Fruit fly (Drosophila melanogaster): ENCODE data around the gene CG15522.

Gene CG15522

dm6 chr3R:29926955-29927354 is at the start of gene CG15522:
Gene CG15522, plus strand, starts transcription at chr3R:29927255.
- TF ChIP-seq Snoo (tag; optimal IDR thresholded peaks at IDR 0.05) (no peak), EcR (GFP tag; optimal IDR thresholded peaks at IDR 0.05) (no peak), CG15710 (tag; optimal IDR thresholded peaks at IDR 0.05) (no peak), CG14655 (GFP tag; optimal IDR thresholded peaks at IDR 0.05) (no peak), fd96Ca (GFP tag; IDR thresholded peaks at IDR 0.05) (no peak), Pif1B (GFP tag; optimal IDR thresholded peaks at IDR 0.05) (no peak), Ets98B (GFP tag; IDR thresholded peaks at IDR 0.05) (no peak), CG32121 (GFP tag; IDR thresholded peaks at IDR 0.05) (no peak), Pif1A (GFP tag; optimal IDR thresholded peaks at IDR 0.05) (no peak), CG13204 (GFP tag; optimal IDR thresholded peaks at IDR 0.05) (no peak), rn (GFP tag; IDR thresholded peaks at IDR 0.05) (no peak), CG9948 (tag; optimal IDR thresholded peaks at IDR 0.05) (no peak), gl (tag; optimal IDR thresholded peaks at IDR 0.05) (no peak), D1 (tag; optimal IDR thresholded peaks at IDR 0.05) (no peak), CG17806 (tag; optimal IDR thresholded peaks at IDR 0.05) (no peak), CG12605 (GFP tag; IDR thresholded peaks at IDR 0.05) (no peak), CG34367 (tag; optimal IDR thresholded peaks at IDR 0.05) (no peak)

dm6 chr3R:29880306-29880705 is 46.7 kb upstream of the CG15522 start:
- TF ChIP-seq CG12605 (GFP tag; IDR thresholded peaks at IDR 0.05) (no peak), CG32121 (GFP tag; IDR thresholded peaks at IDR 0.05) (no peak), D1 (tag; optimal IDR thresholded peaks at IDR 0.05) (no peak), CG13204 (GFP tag; optimal IDR thresholded peaks at IDR 0.05) (no peak), Pif1A (GFP tag; optimal IDR thresholded peaks at IDR 0.05) (no peak), CG10348 (GFP tag; IDR thresholded peaks at IDR 0.05) (no peak), Ets98B (GFP tag; IDR thresholded peaks at IDR 0.05) (no peak), CG15710 (tag; optimal IDR thresholded peaks at IDR 0.05) (no peak), CG34367 (tag; optimal IDR thresholded peaks at IDR 0.05) (no peak), Pif1B (GFP tag; optimal IDR thresholded peaks at IDR 0.05) (no peak), CG9948 (tag; optimal IDR thresholded peaks at IDR 0.05) (no peak), Snoo (tag; optimal IDR thresholded peaks at IDR 0.05) (no peak), CG17806 (tag; optimal IDR thresholded peaks at IDR 0.05) (no peak), EcR (GFP tag; optimal IDR thresholded peaks at IDR 0.05) (no peak), rn (GFP tag; IDR thresholded peaks at IDR 0.05) (no peak)

dm6 chr3R:29891183-29891582 is 35.9 kb upstream of the CG15522 start:
- no peak for TF ChIP-seq gl (tag; optimal IDR thresholded peaks at IDR 0.05)
- TF ChIP-seq Pif1A (GFP tag; optimal IDR thresholded peaks at IDR 0.05): no peak
- no peak for TF ChIP-seq D1 (tag; optimal IDR thresholded peaks at IDR 0.05)
- TF ChIP-seq CG8159 (tag; optimal IDR thresholded peaks at IDR 0.05): no peak
- TF ChIP-seq fd96Ca (GFP tag; IDR thresholded peaks at IDR 0.05): no peak
- no peak for TF ChIP-seq CG32121 (GFP tag; IDR thresholded peaks at IDR 0.05)
- TF ChIP-seq CG17806 (tag; optimal IDR thresholded peaks at IDR 0.05): no peak
- no peak for TF ChIP-seq CG12605 (GFP tag; IDR thresholded peaks at IDR 0.05)

- no peak for TF ChIP-seq D1 (tag; optimal IDR thresholded peaks at IDR 0.05)
Measured at dm6 chr3R:29893030-29893429, 34.0 kb upstream of the CG15522 start.

- peak; percentile 80 for TF ChIP-seq CG32121 (GFP tag; IDR thresholded peaks at IDR 0.05)
- 0 out of 2 replicates have a peak, but pooled peaks have one; percentile 26 for TF ChIP-seq CG10348 (GFP tag; IDR thresholded peaks at IDR 0.05)
- TF ChIP-seq CG12605 (GFP tag; IDR thresholded peaks at IDR 0.05): peak; percentile 42; the same call in 1 of the 2 replicates
- TF ChIP-seq CG4496 (GFP tag; IDR thresholded peaks at IDR 0.05): peak; percentile 50; the same call in 2 of the 3 replicates
- TF ChIP-seq Pif1A (GFP tag; optimal IDR thresholded peaks at IDR 0.05): peak; percentile 33
- no peak for TF ChIP-seq CG15710 (tag; optimal IDR thresholded peaks at IDR 0.05)
- TF ChIP-seq fd96Ca (GFP tag; IDR thresholded peaks at IDR 0.05): peak; percentile 85
- TF ChIP-seq CG8301 (tag; optimal IDR thresholded peaks at IDR 0.05): peak; percentile 58
- TF ChIP-seq gl (tag; optimal IDR thresholded peaks at IDR 0.05): no peak
- TF ChIP-seq EcR (GFP tag; optimal IDR thresholded peaks at IDR 0.05): no peak
- TF ChIP-seq CG14655 (GFP tag; optimal IDR thresholded peaks at IDR 0.05): peak; percentile 51
- TF ChIP-seq CG8159 (tag; optimal IDR thresholded peaks at IDR 0.05): no peak
- peak; percentile 66 for TF ChIP-seq Ets98B (GFP tag; IDR thresholded peaks at IDR 0.05)
- peak; percentile 36; the same call in 1 of the 2 replicates for TF ChIP-seq rn (GFP tag; IDR thresholded peaks at IDR 0.05)
Measured at dm6 chr3R:29894393-29894792, 32.7 kb upstream of the CG15522 start.

dm6 chr3R:29898588-29898987 is 28.5 kb upstream of the CG15522 start:
- TF ChIP-seq CG13204 (GFP tag; optimal IDR thresholded peaks at IDR 0.05) (no peak), Ets98B (GFP tag; IDR thresholded peaks at IDR 0.05) (0 out of 2 replicates have a peak, but pooled peaks have one; percentile 41), Snoo (tag; optimal IDR thresholded peaks at IDR 0.05) (no peak), CG17806 (tag; optimal IDR thresholded peaks at IDR 0.05) (no peak), CG9948 (tag; optimal IDR thresholded peaks at IDR 0.05) (no peak), Pif1B (GFP tag; optimal IDR thresholded peaks at IDR 0.05) (no peak), CG10348 (GFP tag; IDR thresholded peaks at IDR 0.05) (0 out of 2 replicates have a peak, but pooled peaks have one; percentile 32), EcR (GFP tag; optimal IDR thresholded peaks at IDR 0.05) (no peak), CG4496 (GFP tag; IDR thresholded peaks at IDR 0.05) (0 out of 3 replicates have a peak, but pooled peaks have one; percentile 22), CG12605 (GFP tag; IDR thresholded peaks at IDR 0.05) (no peak), rn (GFP tag; IDR thresholded peaks at IDR 0.05) (no peak), gl (tag; optimal IDR thresholded peaks at IDR 0.05) (no peak), CG15710 (tag; optimal IDR thresholded peaks at IDR 0.05) (no peak), CG34367 (tag; optimal IDR thresholded peaks at IDR 0.05) (no peak), CG14655 (GFP tag; optimal IDR thresholded peaks at IDR 0.05) (peak; percentile 1), CG32121 (GFP tag; IDR thresholded peaks at IDR 0.05) (no peak), fd96Ca (GFP tag; IDR thresholded peaks at IDR 0.05) (peak; percentile 60; the same call in 1 of the 3 replicates), CG8159 (tag; optimal IDR thresholded peaks at IDR 0.05) (no peak), CG8301 (tag; optimal IDR thresholded peaks at IDR 0.05) (peak; percentile 5), Pif1A (GFP tag; optimal IDR thresholded peaks at IDR 0.05) (no peak), D1 (tag; optimal IDR thresholded peaks at IDR 0.05) (no peak)

Data from whole organism, pupa.